Fruit fly (Drosophila melanogaster) whole organism, wandering third instar larva: ENCODE data around the gene CG11563.

ENCODE experiments used
- Abd-B ChIP-seq: fragments of >200 bp; optimal IDR thresholded peaks from 2 replicates; lab custom pipeline; 2017; ENCODE audit warnings: missing biosample characterization, missing genetic modification characterization
- CG32264 ChIP-seq: fragments of 200-800 bp; sonication (Bioruptor generic); optimal IDR thresholded peaks from 2 replicates; lab custom pipeline; 2016; ENCODE audit warnings: missing biosample characterization, missing genetic modification characterization
- CG9705 ChIP-seq: fragments of 200-800 bp; sonication (Bioruptor generic); optimal IDR thresholded peaks from 2 replicates; lab custom pipeline; 2018; ENCODE audit warnings: missing biosample characterization, mild to moderate bottlenecking, missing genetic modification characterization
- CrebA ChIP-seq: fragments of 200-800 bp; sonication (Bioruptor generic); optimal IDR thresholded peaks from 2 replicates; lab custom pipeline; 2016; ENCODE audit warnings: missing biosample characterization, mild to moderate bottlenecking, missing genetic modification characterization, borderline replicate concordance
- Dfd ChIP-seq: fragments of >200 bp; optimal IDR thresholded peaks from 2 replicates; lab custom pipeline; 2017; ENCODE audit warnings: missing biosample characterization, missing genetic modification characterization
- Dif ChIP-seq: fragments of 200-275, 200-300 bp; sonication (Bioruptor generic); optimal IDR thresholded peaks from 2 replicates; lab custom pipeline; 2018; ENCODE audit warnings: missing biosample characterization, missing genetic modification characterization; ENCODE audit not compliant: partially characterized antibody
- HLH106 ChIP-seq: fragments of 200-800 bp; optimal IDR thresholded peaks from 3 replicates; lab custom pipeline; 2019; ENCODE audit warnings: missing biosample characterization, mild to moderate bottlenecking, missing genetic modification characterization, moderate library complexity
- Hr78 ChIP-seq: fragments of >200 bp; optimal IDR thresholded peaks from 2 replicates; lab custom pipeline; 2017; ENCODE audit warnings: missing biosample characterization, missing genetic modification characterization
- Jra ChIP-seq: sonication (Bioruptor generic); optimal IDR thresholded peaks from 2 replicates; lab custom pipeline; 2016; ENCODE audit warnings: missing biosample characterization, missing genetic modification characterization
- Mio ChIP-seq: sonication (Bioruptor generic); optimal IDR thresholded peaks from 2 replicates; lab custom pipeline; 2016; ENCODE audit warnings: missing biosample characterization, missing genetic modification characterization
- Myc ChIP-seq: fragments of >200 bp; optimal IDR thresholded peaks from 2 replicates; lab custom pipeline; 2017
- Sp1 ChIP-seq: fragments of 200-800 bp; sonication (Bioruptor generic); optimal IDR thresholded peaks from 3 replicates; lab custom pipeline; 2019; ENCODE audit warnings: missing biosample characterization, mild to moderate bottlenecking, missing genetic modification characterization, moderate library complexity
- Vsx2 ChIP-seq: fragments of 200-300, 225-300 bp; sonication (Bioruptor generic); optimal IDR thresholded peaks from 2 replicates; lab custom pipeline; 2018; ENCODE audit warnings: missing biosample characterization, missing genetic modification characterization; ENCODE audit not compliant: partially characterized antibody
- br ChIP-seq: fragments of 200-800 bp; sonication (Bioruptor generic); optimal IDR thresholded peaks from 2 replicates; lab custom pipeline; 2016; ENCODE audit warnings: missing biosample characterization, missing genetic modification characterization
- brk ChIP-seq: fragments of 200-800 bp; sonication (Bioruptor generic); optimal IDR thresholded peaks from 2 replicates; lab custom pipeline; 2016; ENCODE audit warnings: missing biosample characterization, mild to moderate bottlenecking, missing genetic modification characterization
- dl ChIP-seq, 2 experiments: fragments of 175-275, 200-275 bp in 1 of 2; fragments of 200-275 bp in 1 of 2; sonication (Bioruptor generic); optimal IDR thresholded peaks; lab custom pipeline; 2018; ENCODE audit warnings: mild to moderate bottlenecking in 2 of 2, missing biosample characterization in 2 of 2, missing genetic modification characterization in 2 of 2, moderate library complexity in 2 of 2; ENCODE audit not compliant: partially characterized antibody in 2 of 2, insufficient read depth in 1 of 2
- dmrt93B ChIP-seq: fragments of 200-800 bp; sonication (Bioruptor generic); optimal IDR thresholded peaks from 2 replicates; lab custom pipeline; 2018; ENCODE audit warnings: missing biosample characterization, mild to moderate bottlenecking, missing genetic modification characterization
- dsf ChIP-seq: sonication (Bioruptor generic); optimal IDR thresholded peaks from 2 replicates; lab custom pipeline; 2016; ENCODE audit warnings: missing biosample characterization, missing genetic modification characterization, borderline replicate concordance
- ey ChIP-seq: fragments of 200-800 bp; sonication (Bioruptor generic); optimal IDR thresholded peaks from 2 replicates; lab custom pipeline; 2016; ENCODE audit warnings: missing biosample characterization, missing genetic modification characterization
- foxo ChIP-seq, 2 experiments: fragments of 200-800 bp; sonication (Bioruptor generic); optimal IDR thresholded peaks; 2 replicates in 1 of 2; 3 replicates in 1 of 2; lab custom pipeline; 2016 to 2017; ENCODE audit warnings: missing biosample characterization in 2 of 2, missing genetic modification characterization in 2 of 2
- fru ChIP-seq: fragments of 200-800 bp; sonication (Bioruptor generic); optimal IDR thresholded peaks from 3 replicates; lab custom pipeline; 2016; ENCODE audit warnings: missing biosample characterization, mild to moderate bottlenecking, missing genetic modification characterization
- h ChIP-seq: fragments of 200-800 bp; sonication (Bioruptor generic); optimal IDR thresholded peaks from 3 replicates; lab custom pipeline; 2016; ENCODE audit warnings: missing biosample characterization, mild to moderate bottlenecking, missing genetic modification characterization
- jim ChIP-seq: fragments of 175-275, 200-325 bp; sonication (Bioruptor generic); optimal IDR thresholded peaks from 2 replicates; lab custom pipeline; 2016; ENCODE audit warnings: missing biosample characterization, mild to moderate bottlenecking, missing genetic modification characterization
- lola ChIP-seq: fragments of >200 bp; optimal IDR thresholded peaks from 2 replicates; lab custom pipeline; 2017; ENCODE audit warnings: missing biosample characterization, missing genetic modification characterization
- psq ChIP-seq: fragments of 200-800 bp; sonication (Bioruptor generic); optimal IDR thresholded peaks from 3 replicates; lab custom pipeline; 2017; ENCODE audit warnings: missing biosample characterization, mild to moderate bottlenecking, missing genetic modification characterization, moderate library complexity
- rgr ChIP-seq: fragments of 200-800 bp; sonication (Bioruptor generic); optimal IDR thresholded peaks from 3 replicates; lab custom pipeline; 2016; ENCODE audit warnings: missing biosample characterization, mild to moderate bottlenecking, missing genetic modification characterization
- sage ChIP-seq: fragments of 200-800 bp; sonication (Bioruptor generic); optimal IDR thresholded peaks from 2 replicates; lab custom pipeline; 2016; ENCODE audit warnings: missing biosample characterization, mild to moderate bottlenecking, missing genetic modification characterization
- sv ChIP-seq: fragments of 200-800 bp; sonication (Bioruptor generic); optimal IDR thresholded peaks from 3 replicates; lab custom pipeline; 2016; ENCODE audit warnings: missing biosample characterization, missing genetic modification characterization
- usp ChIP-seq: fragments of >200 bp; optimal IDR thresholded peaks from 2 replicates; lab custom pipeline; 2017; ENCODE audit warnings: missing biosample characterization, missing genetic modification characterization
- woc ChIP-seq: sonication (Bioruptor generic); optimal IDR thresholded peaks from 2 replicates; lab custom pipeline; 2016; ENCODE audit warnings: missing biosample characterization, mild to moderate bottlenecking, missing genetic modification characterization

Gene CG11563

DNA sequence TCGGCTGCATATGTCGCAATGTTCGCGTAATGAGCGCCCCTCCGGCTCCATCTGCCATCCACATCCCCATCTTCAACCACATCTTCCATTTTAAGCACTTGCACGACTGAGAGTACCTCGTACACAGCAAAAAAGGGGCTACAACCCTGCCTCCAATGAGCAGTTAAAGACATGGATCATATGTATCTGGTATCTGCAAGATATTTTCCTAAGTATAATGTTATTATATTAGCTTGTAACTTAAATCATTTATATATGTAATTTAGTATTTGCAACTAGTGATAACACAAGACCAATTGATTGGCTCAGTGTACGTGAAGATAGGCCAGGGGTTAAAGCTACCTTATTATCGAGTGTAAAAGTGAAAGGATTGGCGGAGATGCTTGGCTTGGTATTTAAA is 25.8 kb downstream of the CG11563 start:
- TF ChIP-seq woc (GFP tag; lab: Kevin White, UChicago) (no peak), fru (GFP tag; lab: Kevin White, UChicago) (peak; percentile 4)
- TF ChIP-seq, all 38 proteins: peak for 1

DNA sequence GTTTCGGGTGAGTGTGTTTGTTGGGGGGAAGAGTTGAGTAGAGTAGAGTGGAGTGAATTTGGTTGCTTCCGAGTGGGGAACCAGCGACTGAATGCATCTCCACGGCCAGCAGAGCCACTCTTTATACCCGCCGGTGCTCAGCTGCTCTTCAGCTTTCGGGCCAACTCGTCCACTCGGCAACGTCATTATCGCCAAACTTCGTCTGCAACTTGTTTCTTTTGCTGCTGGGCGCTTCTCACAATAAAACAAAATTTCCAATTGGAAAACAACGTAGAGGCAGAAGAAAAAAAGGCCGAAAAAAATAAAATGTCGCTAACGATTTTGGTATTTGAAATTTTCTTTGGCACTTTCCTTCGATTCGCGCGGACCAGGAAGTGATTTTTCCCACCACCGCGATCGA is 27.8 kb downstream of the CG11563 start, which contains the start of gene CG2150:
CG2150 (minus strand) TSS at position 101 of the 400 bp plus-strand sequence.
- TF ChIP-seq Myc (lab: Kevin White, UChicago) (no peak), psq (GFP tag; lab: Kevin White, UChicago) (no peak), lola (GFP tag; lab: Kevin White, UChicago) (no peak), ey (GFP tag; lab: Kevin White, UChicago) (no peak), dmrt93B (GFP tag; lab: Kevin White, UChicago) (no peak), Jra (no peak), dsf (no peak), fru (GFP tag; lab: Kevin White, UChicago) (no peak), dl (GFP tag; optimal IDR thresholded peaks at IDR 0.05; lab: Kevin White, UChicago; ENCODE audit: insufficient read depth in 1 of 2, partially characterized antibody in 2 of 2) (no peak), Abd-B (GFP tag; lab: Kevin White, UChicago) (no peak), rgr (GFP tag; lab: Kevin White, UChicago) (no peak), jim (no peak), CrebA (no peak), Sp1 (GFP tag; lab: Kevin White, UChicago) (no peak), brk (GFP tag; lab: Kevin White, UChicago) (no peak), Hr78 (GFP tag; lab: Kevin White, UChicago) (no peak)

DNA sequence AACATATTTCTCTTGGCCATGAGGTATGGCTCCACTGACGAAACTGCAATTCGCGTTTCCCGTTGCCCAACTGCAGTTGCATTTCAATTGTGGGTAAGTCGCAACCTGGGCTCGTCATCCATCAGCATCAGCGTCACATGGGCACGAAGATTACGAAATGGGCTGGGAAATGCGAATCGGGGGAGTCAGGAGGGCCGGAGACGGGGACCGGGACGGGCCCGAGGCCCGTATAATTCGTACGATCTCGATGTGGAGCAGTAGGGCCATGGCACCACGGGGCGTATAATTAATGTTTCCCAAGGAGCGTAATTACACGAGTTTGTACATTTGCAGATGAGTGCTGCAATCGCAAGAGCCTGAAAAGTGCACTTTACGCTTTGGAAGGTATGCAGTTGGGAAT is 28.3 kb downstream of the CG11563 start:
- TF ChIP-seq Dfd (GFP tag; lab: Kevin White, UChicago): peak; percentile 99
- no peak for TF ChIP-seq Vsx2

DNA sequence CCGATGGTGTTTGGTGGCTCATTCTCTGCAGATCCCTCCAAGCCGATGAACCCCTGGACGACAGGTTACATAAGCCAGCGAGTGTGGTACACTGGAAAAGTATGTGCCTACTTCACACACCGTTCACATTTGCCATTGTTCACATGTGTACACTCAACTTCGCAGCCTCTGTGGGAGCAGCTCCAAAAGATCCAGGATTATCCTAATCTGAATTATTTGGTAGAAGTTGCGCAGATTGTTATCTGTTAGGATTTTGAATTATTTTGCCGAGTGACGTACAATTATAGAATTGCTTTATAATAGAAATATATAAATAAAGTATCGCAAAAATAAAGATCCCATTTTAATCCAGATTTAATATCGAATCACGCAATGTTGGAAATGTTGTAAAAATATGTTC is 30.7 kb downstream of the CG11563 start:
- TF ChIP-seq fru (GFP tag; lab: Kevin White, UChicago) (no peak), Abd-B (GFP tag; lab: Kevin White, UChicago) (no peak), Hr78 (GFP tag; lab: Kevin White, UChicago) (no peak)

DNA sequence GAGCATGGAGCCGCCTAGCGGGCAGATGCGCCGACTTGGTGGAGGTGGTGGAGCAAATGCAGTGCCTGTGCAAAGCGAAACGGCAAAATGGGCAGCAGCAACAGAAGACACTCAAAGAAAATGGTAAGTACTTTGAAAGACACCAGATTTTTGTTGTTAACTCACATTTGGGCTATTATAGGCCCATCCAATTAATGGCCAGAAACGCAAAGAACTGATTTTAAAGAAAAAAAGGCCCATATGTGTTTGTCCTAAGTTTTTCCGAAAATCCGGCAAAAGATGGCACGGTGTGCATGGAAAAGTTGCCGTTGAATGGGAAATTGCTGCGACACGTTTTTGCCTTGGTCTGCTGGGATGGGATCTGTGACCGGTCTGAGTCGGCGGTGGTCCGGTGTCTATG is 31.4 kb downstream of the CG11563 start:
- TF ChIP-seq Myc (lab: Kevin White, UChicago) (no peak), Mio (GFP tag; lab: Kevin White, UChicago) (no peak), CrebA (no peak), usp (GFP tag; lab: Kevin White, UChicago) (no peak), CG9705 (no peak), br (no peak)

DNA sequence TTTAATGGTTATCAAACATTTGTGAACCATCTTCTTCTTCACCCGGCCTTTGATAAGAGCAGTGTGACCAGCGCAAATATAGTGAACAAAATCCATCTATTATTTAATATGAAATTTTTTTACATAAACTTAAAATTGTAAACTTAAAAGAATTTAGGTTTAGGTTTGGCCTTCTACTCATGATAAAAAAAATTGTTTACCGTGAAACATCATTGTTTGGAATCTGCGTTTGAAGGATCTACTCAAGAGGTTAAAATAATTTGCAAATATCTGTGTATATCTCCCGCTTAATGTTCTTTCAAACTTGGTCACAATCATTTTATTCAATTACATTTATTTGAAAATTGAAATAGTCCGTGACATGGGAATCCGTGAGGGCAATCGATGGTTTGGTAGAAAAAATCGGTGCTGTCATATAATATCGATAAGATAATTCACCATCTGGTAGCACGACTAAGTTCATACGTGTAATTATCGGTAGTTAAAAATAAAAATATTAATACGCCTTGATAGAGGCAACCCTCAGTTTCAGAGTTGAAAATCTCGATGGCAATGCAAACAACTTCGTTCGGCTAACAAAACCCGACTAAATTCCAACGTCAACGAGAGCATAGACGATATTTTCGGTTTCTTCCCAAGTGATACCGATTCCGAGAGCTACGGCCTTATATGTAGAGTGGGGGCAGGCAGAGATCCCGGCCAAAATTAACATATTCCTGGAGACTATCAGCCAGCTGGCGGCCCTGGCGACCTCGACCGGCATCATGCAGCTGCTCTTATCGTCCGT is 35.1 kb downstream of the CG11563 start, which contains the start of the genes betaGlu and sip3:
betaGlu (minus strand) TSS at position 59 of the 787 bp plus-strand sequence.
sip3 (plus strand) TSS at position 430 of the 787 bp plus-strand sequence.
- TF ChIP-seq Dif (GFP tag; lab: Kevin White, UChicago) (no peak), Sp1 (GFP tag; lab: Kevin White, UChicago) (peak; percentile 26), CG32264 (GFP tag; lab: Kevin White, UChicago) (no peak), Myc (lab: Kevin White, UChicago) (no peak), foxo (GFP tag; optimal IDR thresholded peaks at IDR 0.05; lab: Kevin White, UChicago) (peak in 1 of 2 experiments; percentile 5), rgr (GFP tag; lab: Kevin White, UChicago) (peak; percentile 19), HLH106 (tag; lab: Kevin White, UChicago) (peak; percentile 12), sage (GFP tag; lab: Kevin White, UChicago) (peak; percentile 59), Abd-B (GFP tag; lab: Kevin White, UChicago) (no peak), sv (GFP tag; lab: Kevin White, UChicago) (peak; percentile 16), h (peak; percentile 32), ey (GFP tag; lab: Kevin White, UChicago) (no peak), brk (GFP tag; lab: Kevin White, UChicago) (no peak), fru (GFP tag; lab: Kevin White, UChicago) (no peak)
